Fruit fly (Drosophila melanogaster): ENCODE measurements around the gene CG5641.

DNA sequence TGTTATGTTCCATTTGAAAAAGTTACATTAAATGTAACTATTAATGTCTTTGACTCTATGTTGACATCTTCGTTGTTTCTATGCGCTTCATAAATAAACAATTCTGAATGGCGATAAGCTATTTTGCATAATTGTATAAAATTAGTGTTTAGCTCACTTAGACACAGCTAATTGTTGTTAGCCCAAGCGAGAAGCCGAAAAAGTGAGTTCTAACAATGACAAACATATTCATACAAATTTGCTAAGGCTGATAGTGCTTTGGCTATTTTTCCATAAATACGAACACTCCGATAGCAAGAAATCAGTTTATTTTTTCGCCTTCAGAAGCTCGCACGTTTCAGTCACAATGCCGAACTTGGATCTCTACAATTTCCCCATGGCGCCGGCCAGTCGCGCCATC, 50.9 kb downstream of the CG5641 start, which contains the start of gene GstD7:
- TF ChIP-seq toe (GFP tag; optimal IDR thresholded peaks at IDR 0.05) (no peak), Hr96 (GFP tag; optimal IDR thresholded peaks at IDR 0.05) (no peak), CG5204 (GFP tag; optimal IDR thresholded peaks at IDR 0.05) (no peak), ovo (GFP tag; optimal IDR thresholded peaks at IDR 0.05) (no peak), kay (GFP tag; ENCODE audit: borderline replicate concordance) (peak; percentile 18), bab1 (GFP tag; optimal IDR thresholded peaks at IDR 0.05) (no peak), cic (GFP tag; optimal IDR thresholded peaks at IDR 0.05) (no peak), Clk (GFP tag; optimal IDR thresholded peaks at IDR 0.05) (no peak), CG7045 (GFP tag; optimal IDR thresholded peaks at IDR 0.05) (no peak), CG12768 (GFP tag; optimal IDR thresholded peaks at IDR 0.05) (no peak)
